Worm (Caenorhabditis elegans) whole organism, L4/young adult: ENCODE measurements around the gene cyp-34A2.

Source experiments
- dao-5 ChIP-seq: sonication (generic microtip); optimal IDR thresholded peaks from 2 replicates; lab custom pipeline; 2016; ENCODE audit warnings: missing genotype, missing genetic modification characterization, moderate library complexity, missing compliant biosample characterization
- him-1 ChIP-seq: sonication (generic microtip); optimal IDR thresholded peaks from 2 replicates; lab custom pipeline; 2016; ENCODE audit warnings: missing genotype, missing genetic modification reagents, missing genetic modification characterization, missing compliant biosample characterization

DNA sequence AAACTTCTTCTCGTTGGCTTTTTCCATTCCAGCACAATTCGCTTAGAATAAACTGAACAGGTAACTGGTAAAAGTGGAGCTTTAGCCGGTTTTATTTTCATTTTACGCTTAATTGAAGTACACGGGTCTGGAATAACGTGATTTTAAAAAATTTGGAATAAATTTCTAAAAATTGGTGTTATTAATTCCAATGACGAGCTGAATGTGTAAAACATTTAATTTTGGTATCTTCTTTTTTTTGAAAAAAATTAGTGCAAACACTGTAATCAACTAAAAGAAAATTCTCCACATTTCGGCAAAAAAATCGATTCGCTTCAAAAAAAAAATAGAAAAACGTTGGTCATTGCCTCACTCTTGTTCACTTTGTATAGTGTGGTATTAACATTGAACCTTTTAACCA, 18.6 kb downstream of the cyp-34A2 start, which contains the start of gene T10H4.4:
- no peak for TF ChIP-seq dao-5 (tag; lab: Kevin White, UChicago)
- no peak for TF ChIP-seq him-1
